Worm (Caenorhabditis elegans): ENCODE data around the gene H03G16.1.

- no peak for TF ChIP-seq spr-3 (GFP tag; optimal IDR thresholded peaks at IDR 0.05)
- no peak for TF ChIP-seq dmd-8 (GFP tag; IDR thresholded peaks at IDR 0.05)
- no peak for TF ChIP-seq T26A8.4 (GFP tag; IDR thresholded peaks at IDR 0.05)
- no peak for TF ChIP-seq zfp-2 (tag; optimal IDR thresholded peaks at IDR 0.05)
- no peak for TF ChIP-seq dve-1 (tag; optimal IDR thresholded peaks at IDR 0.05; ENCODE audit: insufficient read depth)
- no peak for TF ChIP-seq ztf-7 (tag; optimal IDR thresholded peaks at IDR 0.05)
- no peak for TF ChIP-seq nhr-76 (tag; optimal IDR thresholded peaks at IDR 0.05)
- no peak for TF ChIP-seq php-3 (GFP tag; IDR thresholded peaks at IDR 0.05)
These were observed 6.6 kb downstream of the H03G16.1 start, which contains the start of gene fbxa-96 for ce11 chrX:15060303-15060702.

Measured in whole organism, L4 larva.